Fruit fly (Drosophila melanogaster) whole organism: ENCODE data around the gene Osi5.

Experiments used
- CG8478 ChIP-seq: fragments of >200 bp; optimal IDR thresholded peaks from 2 replicates; lab custom pipeline; 2018; ENCODE audit warnings: inconsistent platforms
- Dll ChIP-seq: fragments of >200 bp; optimal IDR thresholded peaks from 2 replicates; lab custom pipeline; 2017
- EcR ChIP-seq, 2 experiments: fragments of >200 bp; optimal IDR thresholded peaks; 2 replicates each; lab custom pipeline; 2017; ENCODE audit warnings: missing biosample characterization in 2 of 2, missing genetic modification characterization in 2 of 2, missing genetic modification reagents in 2 of 2
- pan ChIP-seq: fragments of >200 bp; optimal IDR thresholded peaks from 2 replicates; lab custom pipeline; 2017
- psq ChIP-seq: fragments of >200 bp; optimal IDR thresholded peaks from 2 replicates; lab custom pipeline; 2017
- usp ChIP-seq: fragments of >200 bp; optimal IDR thresholded peaks from 2 replicates; lab custom pipeline; 2017; ENCODE audit warnings: missing biosample characterization, missing genetic modification characterization, mixed read lengths

dm6 chr3R:6211041-6211377, 16.3 kb upstream of the Osi5 start:
- TF ChIP-seq Dll (lab: Kevin White, UChicago) (no peak), pan (no peak), EcR (GFP tag; optimal IDR thresholded peaks at IDR 0.05; lab: Kevin White, UChicago) (no peak), CG8478 (no peak), psq (lab: Kevin White, UChicago) (no peak), usp (GFP tag; lab: Kevin White, UChicago) (no peak)
